Worm (Caenorhabditis elegans) whole organism, L2 larva: ENCODE data around the gene folt-3.

Experiments
- ama-1 ChIP-seq: fragments of 150-350 bp; optimal IDR thresholded peaks from 2 replicates; lab custom pipeline; 2018; ENCODE audit warnings: inconsistent platforms
- lin-39 ChIP-seq: fragments of 150-350 bp; optimal IDR thresholded peaks from 2 replicates; lab custom pipeline; 2014; ENCODE audit warnings: missing biosample characterization, missing genetic modification reagents, missing genetic modification characterization
- lsy-2 ChIP-seq, 2 experiments: fragments of 150-350 bp in 1 of 2; sonication (generic microtip) in 1 of 2; optimal IDR thresholded peaks; 2 replicates each; lab custom pipeline; 2014 to 2017; ENCODE audit warnings: missing biosample characterization in 2 of 2, missing genetic modification characterization in 2 of 2
- nhr-12 ChIP-seq: fragments of 150-350 bp; optimal IDR thresholded peaks from 2 replicates; lab custom pipeline; 2014; ENCODE audit warnings: missing biosample characterization, missing genetic modification characterization
- nhr-23 ChIP-seq: fragments of 150-350 bp; optimal IDR thresholded peaks from 2 replicates; lab custom pipeline; 2014; ENCODE audit warnings: missing biosample characterization, missing genetic modification reagents, missing genetic modification characterization
- nhr-6 ChIP-seq: fragments of 150-350 bp; optimal IDR thresholded peaks from 2 replicates; lab custom pipeline; 2014; ENCODE audit warnings: missing biosample characterization, missing genetic modification characterization
- nhr-77 ChIP-seq: fragments of 150-350 bp; optimal IDR thresholded peaks from 2 replicates; lab custom pipeline; 2014; ENCODE audit warnings: missing biosample characterization, missing genetic modification characterization
- unc-55 ChIP-seq: fragments of 150-350 bp; sonication (generic microtip); optimal IDR thresholded peaks from 3 replicates; lab custom pipeline; 2014; ENCODE audit warnings: missing biosample characterization, missing genetic modification reagents, missing genetic modification characterization

DNA sequence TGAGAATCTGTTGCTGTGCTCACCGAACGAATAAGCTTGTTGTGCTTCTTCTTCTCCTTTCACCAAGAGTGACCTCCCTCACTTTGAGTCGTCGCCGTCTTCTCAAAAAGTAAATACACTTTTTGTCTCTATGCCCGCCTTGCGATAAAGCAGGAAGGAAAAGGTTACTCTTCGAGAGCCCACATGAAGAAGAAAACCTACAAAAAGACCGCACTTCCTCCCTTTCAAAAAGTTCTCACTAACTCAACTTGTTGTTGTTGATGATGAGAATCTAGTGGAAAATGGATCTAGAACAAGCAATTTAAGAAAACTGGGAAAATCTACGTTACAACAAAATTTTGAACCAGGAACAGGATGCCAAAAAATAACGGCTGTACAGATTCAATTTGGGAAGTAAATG is 19.1 kb downstream of the folt-3 start, which contains the start of gene C50E3.6:
- TF ChIP-seq nhr-12 (tag; lab: Kevin White, UChicago) (no peak), nhr-23 (no peak), lin-39 (tag; lab: Kevin White, UChicago) (no peak), ama-1 (lab: Kevin White, UChicago) (no peak), lsy-2 (tag; optimal IDR thresholded peaks at IDR 0.05; lab: Kevin White, UChicago) (no peak), nhr-6 (tag; lab: Kevin White, UChicago) (no peak), nhr-77 (tag; lab: Kevin White, UChicago) (no peak), unc-55 (no peak)
